Fruit fly (Drosophila melanogaster): Measurements from ENCODE around the gene CG4666.
A peak's percentile ranks its signal among the peaks of the same experiment; 100 is the strongest.

CG4666 gene

dm6 chrX:6031692-6032091 is 45.9 kb downstream of the CG4666 start (continued):
- TF ChIP-seq CG32532 (GFP tag; IDR thresholded peaks at IDR 0.05) (peak; percentile 73), maf-S (GFP tag; optimal IDR thresholded peaks at IDR 0.05) (peak; percentile 79), crp (GFP tag; optimal IDR thresholded peaks at IDR 0.05) (peak in 1 of 2 experiments; percentile 8), nau (GFP tag; optimal IDR thresholded peaks at IDR 0.05) (peak; percentile 44), NfI (GFP tag; optimal IDR thresholded peaks at IDR 0.05) (peak; percentile 60), kni (GFP tag; optimal IDR thresholded peaks at IDR 0.05) (peak; percentile 23), CG32767 (GFP tag; IDR thresholded peaks at IDR 0.05) (peak; percentile 76), bcd (GFP tag; optimal IDR thresholded peaks at IDR 0.05) (peak; percentile 76), CG14441 (GFP tag; IDR thresholded peaks at IDR 0.05) (peak; percentile 72), en (GFP tag; optimal IDR thresholded peaks at IDR 0.05) (peak; percentile 61), Xbp1 (GFP tag; optimal IDR thresholded peaks at IDR 0.05) (peak; percentile 77), bowl (GFP tag; IDR thresholded peaks at IDR 0.05) (no peak), abd-A (tag; optimal IDR thresholded peaks at IDR 0.05) (peak; percentile 61), CG3838 (GFP tag; optimal IDR thresholded peaks at IDR 0.05) (no peak), Usf (GFP tag; optimal IDR thresholded peaks at IDR 0.05) (peak; percentile 41), fd3F (GFP tag; optimal IDR thresholded peaks at IDR 0.05) (peak; percentile 33), p53 (GFP tag; optimal IDR thresholded peaks at IDR 0.05) (peak; percentile 21), CG10979 (tag; optimal IDR thresholded peaks at IDR 0.05) (peak; percentile 88), CG16863 (GFP tag; optimal IDR thresholded peaks at IDR 0.05) (peak; percentile 88), CG16779 (GFP tag; IDR thresholded peaks at IDR 0.05) (no peak), amos (GFP tag; IDR thresholded peaks at IDR 0.05; ENCODE audit: partially characterized antibody) (no peak), CG1792 (GFP tag; optimal IDR thresholded peaks at IDR 0.05) (peak; percentile 57), lab (GFP tag; optimal IDR thresholded peaks at IDR 0.05) (peak; percentile 86), Mrtf (GFP tag; IDR thresholded peaks at IDR 0.05) (peak; percentile 67; the same call in 2 of the 3 replicates), chn (GFP tag; optimal IDR thresholded peaks at IDR 0.05) (peak; percentile 81), CG31441 (GFP tag; IDR thresholded peaks at IDR 0.05) (peak; percentile 69), repo (GFP tag; optimal IDR thresholded peaks at IDR 0.05) (peak; percentile 66), dimm (GFP tag; IDR thresholded peaks at IDR 0.05) (peak; percentile 50; the same call in 1 of the 2 replicates), HLH3B (GFP tag; IDR thresholded peaks at IDR 0.05) (peak; percentile 85), prd (optimal IDR thresholded peaks at IDR 0.05) (no peak), prd (GFP tag; IDR thresholded peaks at IDR 0.05) (peak; percentile 89), Ptx1 (GFP tag; IDR thresholded peaks at IDR 0.05) (peak; percentile 80), CG5953 (GFP tag; IDR thresholded peaks at IDR 0.05) (peak; percentile 57), CG6765 (GFP tag; optimal IDR thresholded peaks at IDR 0.05) (peak; percentile 1), CG11456 (GFP tag; IDR thresholded peaks at IDR 0.05) (peak; percentile 77), zen (tag; optimal IDR thresholded peaks at IDR 0.05) (peak; percentile 69), trem (tag; optimal IDR thresholded peaks at IDR 0.05) (peak; percentile 71), Med (GFP tag) (peak; percentile 92), tin (GFP tag; optimal IDR thresholded peaks at IDR 0.05) (peak; percentile 82), Xrp1 (GFP tag; IDR thresholded peaks at IDR 0.05) (peak; percentile 89), aop (GFP tag; IDR thresholded peaks at IDR 0.05) (0 out of 2 replicates have a peak, but pooled peaks have one; percentile 23), Rfx (GFP tag; IDR thresholded peaks at IDR 0.05) (peak; percentile 71), CTCF (GFP tag; optimal IDR thresholded peaks at IDR 0.05) (peak; percentile 24), CG34224 (GFP tag; IDR thresholded peaks at IDR 0.05; ENCODE audit: partially characterized antibody) (no peak), dmrt99B (tag; optimal IDR thresholded peaks at IDR 0.05) (peak; percentile 86), Dip2 (GFP tag; IDR thresholded peaks at IDR 0.05) (no peak), CG7372 (GFP tag; IDR thresholded peaks at IDR 0.05) (peak; percentile 55; the same call in 1 of the 2 replicates), CG4360 (GFP tag; IDR thresholded peaks at IDR 0.05) (no peak), CG12299 (tag; optimal IDR thresholded peaks at IDR 0.05) (peak; percentile 74), knrl (GFP tag; IDR thresholded peaks at IDR 0.05; ENCODE audit: partially characterized antibody) (0 out of 3 replicates have a peak, but pooled peaks have one; percentile 25), z (GFP tag; IDR thresholded peaks at IDR 0.05) (no peak; the same call in 2 of the 3 replicates), CG31224 (GFP tag; IDR thresholded peaks at IDR 0.05) (peak; percentile 51)
